ENCODE assay signal across 4 fruit fly cellular contexts in the genomic region with DNA sequence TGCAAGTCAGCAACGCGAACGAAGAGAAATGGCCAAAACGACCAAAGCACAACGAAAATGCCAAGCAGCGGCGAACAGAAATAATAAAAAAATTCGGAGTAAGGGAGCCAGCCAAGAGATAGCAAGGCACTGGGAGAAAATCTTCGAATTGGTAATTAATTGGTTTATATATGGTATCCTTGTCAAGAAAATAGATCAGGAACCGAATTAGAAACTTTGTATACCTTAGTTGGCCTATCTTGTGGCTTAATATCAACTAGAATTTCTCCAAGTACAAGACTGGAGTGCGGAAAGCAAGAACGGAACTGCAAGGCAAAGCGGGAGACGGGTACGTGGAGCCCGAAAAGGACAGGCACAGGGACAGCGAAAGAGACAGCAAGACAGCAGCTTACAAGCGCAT.
TF ChIP-seq lines count a peak whose summit lies in the region.

No protein-coding gene starts in this region.

- no peak for TF ChIP-seq CTCF in whole organism, embryonic (GFP tag; optimal IDR thresholded peaks at IDR 0.05; lab: Kevin White, UChicago)

TF ChIP-seq in whole organism, embryonic, 481 proteins besides CTCF, POLR2A, EP300 and RAD21:
- TF ChIP-seq sens (GFP tag; lab: Kevin White, UChicago) (peak; percentile 42), CG8359 (GFP tag; optimal IDR thresholded peaks at IDR 0.05; lab: Kevin White, UChicago; ENCODE audit: borderline replicate concordance) (no peak), CG5953 (GFP tag; IDR thresholded peaks at IDR 0.05; lab: Robert Waterston, UW) (peak; percentile 31; the same call in 1 of the 2 replicates)
TF ChIP-seq in whole organism, embryonic: peak in this region for 2.

TF ChIP-seq in whole organism, prepupa, 60 proteins besides CTCF, POLR2A, EP300 and RAD21 (continues in another document):
- peak; percentile 72 for TF ChIP-seq Met (GFP tag; optimal IDR thresholded peaks at IDR 0.05; lab: Kevin White, UChicago)
- TF ChIP-seq CG8632 (GFP tag; optimal IDR thresholded peaks at IDR 0.05; lab: Kevin White, UChicago) = peak; percentile 30
- TF ChIP-seq svp (GFP tag; lab: Kevin White, UChicago) = peak; percentile 83
- no peak for TF ChIP-seq CG1621 (tag; optimal IDR thresholded peaks at IDR 0.05; lab: Kevin White, UChicago)
- TF ChIP-seq Smox (GFP tag; optimal IDR thresholded peaks at IDR 0.05; lab: Kevin White, UChicago) = peak; percentile 34
- no peak for TF ChIP-seq Eip75B (GFP tag; optimal IDR thresholded peaks at IDR 0.05; lab: Kevin White, UChicago)
- no peak for TF ChIP-seq Hr38 (GFP tag; optimal IDR thresholded peaks at IDR 0.05; lab: Kevin White, UChicago)
- peak; percentile 29 for TF ChIP-seq acj6 (GFP tag; optimal IDR thresholded peaks at IDR 0.05; lab: Kevin White, UChicago)
- TF ChIP-seq CG31627 (GFP tag; optimal IDR thresholded peaks at IDR 0.05; lab: Kevin White, UChicago) = peak; percentile 53
- TF ChIP-seq CG7368 (GFP tag; optimal IDR thresholded peaks at IDR 0.05; lab: Kevin White, UChicago) = no peak
- TF ChIP-seq net (GFP tag; optimal IDR thresholded peaks at IDR 0.05; lab: Kevin White, UChicago) = no peak
- peak; percentile 76 for TF ChIP-seq topi (GFP tag; optimal IDR thresholded peaks at IDR 0.05; lab: Kevin White, UChicago)
- peak; percentile 31 for TF ChIP-seq achi (GFP tag; optimal IDR thresholded peaks at IDR 0.05; lab: Kevin White, UChicago)
- peak; percentile 37; the same call in 1 of the 3 replicates for TF ChIP-seq CG6163 (GFP tag; IDR thresholded peaks at IDR 0.05; lab: Robert Waterston, UW)
- no peak for TF ChIP-seq OdsH (GFP tag; optimal IDR thresholded peaks at IDR 0.05; lab: Kevin White, UChicago)
- TF ChIP-seq CG11902 (GFP tag; optimal IDR thresholded peaks at IDR 0.05; lab: Kevin White, UChicago) = peak; percentile 34
- TF ChIP-seq fd59A (GFP tag; optimal IDR thresholded peaks at IDR 0.05; lab: Kevin White, UChicago) = no peak
- no peak for TF ChIP-seq Hr4 (GFP tag; optimal IDR thresholded peaks at IDR 0.05; lab: Kevin White, UChicago)
- TF ChIP-seq Hr39 (GFP tag; optimal IDR thresholded peaks at IDR 0.05; lab: Kevin White, UChicago) = peak; percentile 41
- peak; percentile 13 for TF ChIP-seq esn (GFP tag; optimal IDR thresholded peaks at IDR 0.05; lab: Kevin White, UChicago)
- no peak for TF ChIP-seq Blimp-1 (GFP tag; optimal IDR thresholded peaks at IDR 0.05; lab: Kevin White, UChicago)
- peak; percentile 89 for TF ChIP-seq Eip78C (GFP tag; lab: Kevin White, UChicago)
- peak; percentile 24 for TF ChIP-seq CG34406 (GFP tag; optimal IDR thresholded peaks at IDR 0.05; lab: Kevin White, UChicago)
- TF ChIP-seq Sox15 (GFP tag; optimal IDR thresholded peaks at IDR 0.05; lab: Kevin White, UChicago) = peak; percentile 31
- TF ChIP-seq lz (GFP tag; optimal IDR thresholded peaks at IDR 0.05; lab: Kevin White, UChicago) = peak; percentile 3
- no peak for TF ChIP-seq CG6276 (GFP tag; optimal IDR thresholded peaks at IDR 0.05; lab: Kevin White, UChicago)
- TF ChIP-seq CG3919 (GFP tag; optimal IDR thresholded peaks at IDR 0.05; lab: Kevin White, UChicago) = peak; percentile 58
- peak; percentile 81 for TF ChIP-seq cyc (GFP tag; optimal IDR thresholded peaks at IDR 0.05; lab: Kevin White, UChicago)

TF ChIP-seq in whole organism, pupa, 21 proteins besides CTCF, POLR2A, EP300 and RAD21:
- TF ChIP-seq CG12605 (GFP tag; IDR thresholded peaks at IDR 0.05; lab: Robert Waterston, UW) (no peak), EcR (GFP tag; optimal IDR thresholded peaks at IDR 0.05; lab: Kevin White, UChicago) (no peak), CG32121 (GFP tag; IDR thresholded peaks at IDR 0.05; lab: Robert Waterston, UW) (no peak), rn (GFP tag; IDR thresholded peaks at IDR 0.05; lab: Robert Waterston, UW) (no peak), CG14655 (GFP tag; optimal IDR thresholded peaks at IDR 0.05; lab: Kevin White, UChicago) (no peak), CG13204 (GFP tag; optimal IDR thresholded peaks at IDR 0.05; lab: Kevin White, UChicago) (no peak), CG4496 (GFP tag; IDR thresholded peaks at IDR 0.05; lab: Robert Waterston, UW) (no peak), Pif1A (GFP tag; optimal IDR thresholded peaks at IDR 0.05; lab: Kevin White, UChicago) (peak; percentile 29), CG17806 (tag; optimal IDR thresholded peaks at IDR 0.05; lab: Kevin White, UChicago) (no peak), CG10348 (GFP tag; IDR thresholded peaks at IDR 0.05; lab: Robert Waterston, UW) (no peak), Snoo (tag; optimal IDR thresholded peaks at IDR 0.05; lab: Kevin White, UChicago) (peak; percentile 15), Pif1B (GFP tag; optimal IDR thresholded peaks at IDR 0.05; lab: Kevin White, UChicago) (peak; percentile 29), gl (tag; optimal IDR thresholded peaks at IDR 0.05; lab: Kevin White, UChicago) (no peak)

TF ChIP-seq in whole organism, wandering third instar larva, 38 proteins besides CTCF, POLR2A, EP300 and RAD21:
- TF ChIP-seq CG32264 (GFP tag; optimal IDR thresholded peaks at IDR 0.05; lab: Kevin White, UChicago) = no peak
- no peak for TF ChIP-seq Jra (GFP tag; optimal IDR thresholded peaks at IDR 0.05; lab: Kevin White, UChicago)
- TF ChIP-seq dl (GFP tag; optimal IDR thresholded peaks at IDR 0.05; lab: Kevin White, UChicago; ENCODE audit: insufficient read depth in 1 of 2, partially characterized antibody in 2 of 2) = no peak
- TF ChIP-seq usp (GFP tag; optimal IDR thresholded peaks at IDR 0.05; lab: Kevin White, UChicago) = no peak
- TF ChIP-seq rgr (GFP tag; optimal IDR thresholded peaks at IDR 0.05; lab: Kevin White, UChicago) = peak; percentile 5
- no peak for TF ChIP-seq Vsx2 (GFP tag; optimal IDR thresholded peaks at IDR 0.05; lab: Kevin White, UChicago; ENCODE audit: partially characterized antibody)
- TF ChIP-seq sv (GFP tag; optimal IDR thresholded peaks at IDR 0.05; lab: Kevin White, UChicago) = no peak
- TF ChIP-seq h (GFP tag; optimal IDR thresholded peaks at IDR 0.05; lab: Kevin White, UChicago) = peak; percentile 36
- TF ChIP-seq ey (GFP tag; optimal IDR thresholded peaks at IDR 0.05; lab: Kevin White, UChicago) = no peak
- no peak for TF ChIP-seq fru (GFP tag; optimal IDR thresholded peaks at IDR 0.05; lab: Kevin White, UChicago)
- no peak for TF ChIP-seq brk (GFP tag; optimal IDR thresholded peaks at IDR 0.05; lab: Kevin White, UChicago)
- no peak for TF ChIP-seq GATAd (GFP tag; optimal IDR thresholded peaks at IDR 0.05; lab: Kevin White, UChicago)
- TF ChIP-seq psq (GFP tag; optimal IDR thresholded peaks at IDR 0.05; lab: Kevin White, UChicago) = peak; percentile 4
- TF ChIP-seq Dfd (GFP tag; optimal IDR thresholded peaks at IDR 0.05; lab: Kevin White, UChicago) = no peak
- TF ChIP-seq Hr78 (GFP tag; optimal IDR thresholded peaks at IDR 0.05; lab: Kevin White, UChicago) = no peak
- TF ChIP-seq Mio (GFP tag; optimal IDR thresholded peaks at IDR 0.05; lab: Kevin White, UChicago) = no peak
- peak in 1 of 2 experiments; percentile 29 for TF ChIP-seq foxo (GFP tag; optimal IDR thresholded peaks at IDR 0.05; lab: Kevin White, UChicago)
- TF ChIP-seq Myc (optimal IDR thresholded peaks at IDR 0.05; lab: Kevin White, UChicago) = no peak
- TF ChIP-seq dmrt93B (GFP tag; optimal IDR thresholded peaks at IDR 0.05; lab: Kevin White, UChicago) = no peak
- TF ChIP-seq Hnf4 (GFP tag; optimal IDR thresholded peaks at IDR 0.05; lab: Kevin White, UChicago) = no peak
- TF ChIP-seq dsf (GFP tag; optimal IDR thresholded peaks at IDR 0.05; lab: Kevin White, UChicago; ENCODE audit: borderline replicate concordance) = no peak
- no peak for TF ChIP-seq HLH106 (tag; optimal IDR thresholded peaks at IDR 0.05; lab: Kevin White, UChicago)
- no peak for TF ChIP-seq Rel (GFP tag; optimal IDR thresholded peaks at IDR 0.05; lab: Kevin White, UChicago)
- no peak for TF ChIP-seq Rel (tag; optimal IDR thresholded peaks at IDR 0.05; lab: Kevin White, UChicago)
- no peak for TF ChIP-seq N (GFP tag; optimal IDR thresholded peaks at IDR 0.05; lab: Kevin White, UChicago)
- TF ChIP-seq Dif (GFP tag; optimal IDR thresholded peaks at IDR 0.05; lab: Kevin White, UChicago; ENCODE audit: partially characterized antibody) = no peak
- no peak for TF ChIP-seq lola (GFP tag; optimal IDR thresholded peaks at IDR 0.05; lab: Kevin White, UChicago)
- no peak for TF ChIP-seq tai (GFP tag; optimal IDR thresholded peaks at IDR 0.05; lab: Kevin White, UChicago)
- TF ChIP-seq woc (GFP tag; optimal IDR thresholded peaks at IDR 0.05; lab: Kevin White, UChicago) = peak; percentile 23
- TF ChIP-seq pan (optimal IDR thresholded peaks at IDR 0.05; lab: Kevin White, UChicago) = no peak
- TF ChIP-seq Sp1 (GFP tag; optimal IDR thresholded peaks at IDR 0.05; lab: Kevin White, UChicago) = no peak
- TF ChIP-seq br (GFP tag; optimal IDR thresholded peaks at IDR 0.05; lab: Kevin White, UChicago) = no peak
- TF ChIP-seq CrebA (GFP tag; optimal IDR thresholded peaks at IDR 0.05; lab: Kevin White, UChicago; ENCODE audit: borderline replicate concordance) = no peak
- no peak for TF ChIP-seq CG9705 (GFP tag; optimal IDR thresholded peaks at IDR 0.05; lab: Kevin White, UChicago)
- no peak for TF ChIP-seq Hr83 (GFP tag; optimal IDR thresholded peaks at IDR 0.05; lab: Kevin White, UChicago; ENCODE audit: poor library complexity, severe bottlenecking)
- TF ChIP-seq jim (GFP tag; optimal IDR thresholded peaks at IDR 0.05; lab: Kevin White, UChicago) = no peak
- no peak for TF ChIP-seq OdsH (GFP tag; optimal IDR thresholded peaks at IDR 0.05; lab: Kevin White, UChicago)
- no peak for TF ChIP-seq sage (GFP tag; optimal IDR thresholded peaks at IDR 0.05; lab: Kevin White, UChicago)
- no peak for TF ChIP-seq Abd-B (GFP tag; optimal IDR thresholded peaks at IDR 0.05; lab: Kevin White, UChicago)

Comparison
In these comparisons a context has a peak if more than half of its experiments do, and no peak if none do; other contexts are left out.
1. Of the 7 proteins assayed by ChIP-seq in both whole organism, embryonic and whole organism, prepupa: peak only in whole organism, embryonic: none; only in whole organism, prepupa: Hr39 and Sox102F; in both: none; in neither: 5.